Worm (Caenorhabditis elegans) whole organism, L4 larva: ENCODE data around the gene C30E1.4.

Source experiments
- F37D6.2 ChIP-seq: sonication (generic microtip); optimal IDR thresholded peaks from 2 replicates; lab custom pipeline; 2016; ENCODE audit warnings: mild to moderate bottlenecking, missing genetic modification characterization, missing compliant biosample characterization
- Y5F2A.4 ChIP-seq: fragments of 200-800 bp; sonication (Bioruptor generic); optimal IDR thresholded peaks from 2 replicates; lab custom pipeline; 2018; ENCODE audit warnings: mild to moderate bottlenecking, missing genetic modification characterization, missing compliant biosample characterization
- ZK337.2 ChIP-seq: fragments of 200-800 bp; sonication (Bioruptor generic); IDR thresholded peaks from 2 replicates; pipeline ENCODE4 v1.3.6; 2022; ENCODE audit warnings: missing genetic modification reagents, missing genetic modification characterization, missing compliant biosample characterization
- aly-2 ChIP-seq: sonication (generic microtip); optimal IDR thresholded peaks from 2 replicates; lab custom pipeline; 2018; ENCODE audit warnings: missing biosample characterization, missing genetic modification characterization
- attf-4 ChIP-seq: sonication (generic microtip); optimal IDR thresholded peaks from 3 replicates; lab custom pipeline; 2017; ENCODE audit warnings: missing biosample characterization, missing genetic modification characterization
- ceh-20 ChIP-seq: fragments of 200-800 bp; sonication (Bioruptor generic); IDR thresholded peaks from 2 replicates; pipeline ENCODE4 v1.3.6; 2022; ENCODE audit warnings: missing genetic modification reagents, missing genetic modification characterization, missing compliant biosample characterization
- ceh-32 ChIP-seq: sonication (generic microtip); optimal IDR thresholded peaks from 2 replicates; lab custom pipeline; 2016; ENCODE audit warnings: mild to moderate bottlenecking, missing genetic modification characterization, missing compliant biosample characterization; ENCODE audit not compliant: poor library complexity
- ceh-44 ChIP-seq: fragments of 200-800 bp; sonication (Bioruptor generic); IDR thresholded peaks from 2 replicates; pipeline ENCODE4 v1.3.6; 2022; ENCODE audit warnings: missing genetic modification reagents, missing genetic modification characterization, missing compliant biosample characterization
- daf-16 ChIP-seq, 3 experiments: sonication (generic microtip); optimal IDR thresholded peaks; 2 replicates each; lab custom pipeline; 2016 to 2017; ENCODE audit warnings: missing genetic modification characterization in 3 of 3, missing genetic modification reagents in 3 of 3, mild to moderate bottlenecking in 2 of 3, missing compliant biosample characterization in 2 of 3, missing biosample characterization in 1 of 3, moderate library complexity in 1 of 3
- dmd-6 ChIP-seq: fragments of 200-800 bp; sonication (Bioruptor generic); IDR thresholded peaks from 2 replicates; pipeline ENCODE4 v1.3.6; 2022; ENCODE audit warnings: missing genetic modification reagents, missing genetic modification characterization, missing compliant biosample characterization
- dmd-9 ChIP-seq: fragments of 200-800 bp; sonication (Bioruptor generic); IDR thresholded peaks from 2 replicates; pipeline ENCODE4 v1.3.6; 2022; ENCODE audit warnings: missing genetic modification reagents, missing genetic modification characterization, missing compliant biosample characterization
- dpl-1 ChIP-seq: fragments of 150-350 bp; optimal IDR thresholded peaks from 2 replicates; lab custom pipeline; 2014; ENCODE audit warnings: missing biosample characterization, missing genetic modification reagents, missing genetic modification characterization
- duxl-1 ChIP-seq: sonication (generic microtip); optimal IDR thresholded peaks from 2 replicates; lab custom pipeline; 2016; ENCODE audit warnings: mild to moderate bottlenecking, missing genetic modification characterization, moderate library complexity, missing compliant biosample characterization; ENCODE audit not compliant: poor library complexity
- egl-27 ChIP-seq: sonication (generic microtip); optimal IDR thresholded peaks from 3 replicates; lab custom pipeline; 2017; ENCODE audit warnings: missing biosample characterization, missing genetic modification reagents, missing genetic modification characterization
- fos-1 ChIP-seq: fragments of 150-350 bp; optimal IDR thresholded peaks from 2 replicates; lab custom pipeline; 2014; ENCODE audit warnings: missing biosample characterization, missing genetic modification characterization
- gei-8 ChIP-seq: fragments of 200-800 bp; sonication (Bioruptor generic); optimal IDR thresholded peaks from 2 replicates; lab custom pipeline; 2018; ENCODE audit warnings: mild to moderate bottlenecking, missing genetic modification characterization, missing compliant biosample characterization
- jun-1 ChIP-seq: fragments of 150-350 bp; optimal IDR thresholded peaks from 2 replicates; lab custom pipeline; 2014; ENCODE audit warnings: missing biosample characterization, missing genetic modification reagents, missing genetic modification characterization
- lin-1 ChIP-seq: fragments of 200-800 bp; sonication (Bioruptor generic); IDR thresholded peaks from 2 replicates; pipeline ENCODE4 v1.3.6; 2022; ENCODE audit warnings: missing genetic modification reagents, missing genetic modification characterization, missing compliant biosample characterization
- lin-13 ChIP-seq: fragments of 150-350 bp; optimal IDR thresholded peaks from 2 replicates; lab custom pipeline; 2014; ENCODE audit warnings: missing biosample characterization, missing genetic modification reagents, missing genetic modification characterization
- madf-5 ChIP-seq, 2 experiments: fragments of 200-800 bp; sonication (Bioruptor generic); IDR thresholded peaks; 2 replicates each; pipeline ENCODE4 v1.3.6; 2022; ENCODE audit warnings: missing compliant biosample characterization in 2 of 2, missing genetic modification characterization in 2 of 2
- madf-9 ChIP-seq: fragments of 200-800 bp; sonication (Bioruptor generic); conservative IDR thresholded peaks from 2 replicates; pipeline ENCODE4 v1.3.6; 2022; ENCODE audit warnings: missing genetic modification reagents, missing genetic modification characterization, missing compliant biosample characterization
- mdl-1 ChIP-seq, 2 experiments: fragments of 150-350 bp in 1 of 2; sonication (generic microtip) in 1 of 2; optimal IDR thresholded peaks; 2 replicates each; lab custom pipeline; 2014 to 2017; ENCODE audit warnings: missing biosample characterization in 2 of 2, missing genetic modification characterization in 2 of 2
- mep-1 ChIP-seq: fragments of 150-350 bp; sonication (generic microtip); optimal IDR thresholded peaks from 3 replicates; lab custom pipeline; 2014; ENCODE audit warnings: missing biosample characterization, missing genetic modification characterization
- mxl-2 ChIP-seq: fragments of 200-800 bp; sonication (Bioruptor generic); conservative IDR thresholded peaks from 2 replicates; pipeline ENCODE4 v1.3.6; 2022; ENCODE audit warnings: missing genetic modification reagents, missing genetic modification characterization, missing compliant biosample characterization
- nhr-10 ChIP-seq: fragments of 150-350 bp; optimal IDR thresholded peaks from 2 replicates; lab custom pipeline; 2014; ENCODE audit warnings: missing biosample characterization, missing genetic modification characterization
- nhr-11 ChIP-seq: fragments of 150-350 bp; optimal IDR thresholded peaks from 2 replicates; lab custom pipeline; 2014; ENCODE audit warnings: missing biosample characterization, missing genetic modification characterization
- nhr-25 ChIP-seq: sonication (generic microtip); optimal IDR thresholded peaks from 2 replicates; lab custom pipeline; 2017; ENCODE audit warnings: missing genetic modification characterization, mild to moderate bottlenecking, missing compliant biosample characterization, antibody characterized with exemption, moderate library complexity, borderline replicate concordance; ENCODE audit not compliant: insufficient read depth
- nhr-28 ChIP-seq: fragments of 150-350 bp; optimal IDR thresholded peaks from 2 replicates; lab custom pipeline; 2014; ENCODE audit warnings: missing biosample characterization, missing genetic modification characterization
- nhr-48 ChIP-seq: sonication (generic microtip); optimal IDR thresholded peaks from 2 replicates; lab custom pipeline; 2016; ENCODE audit warnings: mild to moderate bottlenecking, missing genetic modification characterization, missing compliant biosample characterization
- nhr-76 ChIP-seq: fragments of 150-350 bp; optimal IDR thresholded peaks from 2 replicates; lab custom pipeline; 2014; ENCODE audit warnings: missing biosample characterization, missing genetic modification characterization
- nhr-77 ChIP-seq: fragments of 150-350 bp; optimal IDR thresholded peaks from 2 replicates; lab custom pipeline; 2014; ENCODE audit warnings: missing biosample characterization, missing genetic modification characterization
- php-3 ChIP-seq: fragments of 200-800 bp; sonication (Bioruptor generic); IDR thresholded peaks from 2 replicates; pipeline ENCODE4 v1.3.6; 2022; ENCODE audit warnings: missing genetic modification reagents, missing genetic modification characterization, missing compliant biosample characterization
- pqm-1 ChIP-seq: sonication (generic microtip); optimal IDR thresholded peaks from 2 replicates; lab custom pipeline; 2017; ENCODE audit warnings: missing biosample characterization, missing genetic modification characterization
- rbr-2 ChIP-seq: sonication (generic microtip); optimal IDR thresholded peaks from 2 replicates; lab custom pipeline; 2016; ENCODE audit warnings: missing genotype, missing genetic modification characterization, missing compliant biosample characterization
- saeg-2 ChIP-seq: fragments of 200-800 bp; sonication (Bioruptor generic); IDR thresholded peaks from 2 replicates; pipeline ENCODE4 v1.3.6; 2022; ENCODE audit warnings: missing genetic modification reagents, missing genetic modification characterization, missing compliant biosample characterization
- snpc-4 ChIP-seq: fragments of 150-350 bp; optimal IDR thresholded peaks from 2 replicates; lab custom pipeline; 2014; ENCODE audit warnings: missing biosample characterization, missing genetic modification characterization
- spr-1 ChIP-seq: sonication (generic microtip); optimal IDR thresholded peaks from 2 replicates; lab custom pipeline; 2016; ENCODE audit warnings: mild to moderate bottlenecking, missing genetic modification characterization, missing compliant biosample characterization
- spr-3 ChIP-seq: fragments of 200-800 bp; sonication (Bioruptor generic); optimal IDR thresholded peaks from 2 replicates; lab custom pipeline; 2018; ENCODE audit warnings: mild to moderate bottlenecking, missing genetic modification characterization, missing compliant biosample characterization
- tra-1 ChIP-seq: fragments of 200-800 bp; sonication (Bioruptor generic); IDR thresholded peaks from 2 replicates; pipeline ENCODE4 v1.3.6; 2022; ENCODE audit warnings: missing genetic modification reagents, missing genetic modification characterization, missing compliant biosample characterization
- unc-39 ChIP-seq: sonication (generic microtip); optimal IDR thresholded peaks from 2 replicates; lab custom pipeline; 2017; ENCODE audit warnings: missing biosample characterization, missing genetic modification characterization
- vab-7 ChIP-seq: fragments of 200-800 bp; sonication (Bioruptor generic); IDR thresholded peaks from 2 replicates; pipeline ENCODE4 v1.3.6; 2022; ENCODE audit warnings: missing genetic modification reagents, missing genetic modification characterization, missing compliant biosample characterization
- zag-1 ChIP-seq: fragments of 150-350 bp; optimal IDR thresholded peaks from 2 replicates; lab custom pipeline; 2014; ENCODE audit warnings: missing biosample characterization, missing genetic modification characterization
- zfp-2 ChIP-seq: sonication (generic microtip); optimal IDR thresholded peaks from 2 replicates; lab custom pipeline; 2016; ENCODE audit warnings: mild to moderate bottlenecking, missing genetic modification characterization, missing compliant biosample characterization
- zip-11 ChIP-seq: fragments of 200-800 bp; sonication (Bioruptor generic); IDR thresholded peaks from 2 replicates; pipeline ENCODE4 v1.3.6; 2022; ENCODE audit warnings: missing genetic modification characterization, missing compliant biosample characterization

C30E1.4 gene

DNA sequence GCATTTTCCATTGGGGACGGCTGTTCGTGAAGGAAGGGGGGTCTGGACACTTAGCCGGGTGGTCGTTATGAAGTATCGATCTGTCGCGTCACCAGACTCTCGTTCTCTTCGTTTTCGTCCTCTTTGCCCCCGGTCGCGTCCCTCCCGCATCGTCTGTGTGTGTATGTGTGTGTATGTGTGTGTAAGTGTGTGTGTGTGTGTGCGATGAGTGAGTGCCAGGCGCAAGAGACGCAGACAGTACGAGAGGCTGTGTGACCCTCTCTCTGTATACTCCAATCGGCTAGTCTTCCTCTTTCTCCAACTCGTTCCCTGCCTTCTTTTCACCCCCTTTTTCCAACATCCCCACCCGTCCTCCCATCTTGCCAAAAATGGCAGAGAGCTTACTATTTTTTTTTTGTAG lies 37.7 kb downstream of the C30E1.4 start (continued):
- TF ChIP-seq nhr-48 (tag; lab: Kevin White, UChicago) (peak; percentile 43), mdl-1 (tag; optimal IDR thresholded peaks at IDR 0.05; lab: Kevin White, UChicago) (peak; percentile 44 to 89), lin-13 (GFP tag; lab: Kevin White, UChicago) (peak; percentile 83), ceh-32 (tag; lab: Kevin White, UChicago) (peak; percentile 16), madf-5 (GFP tag; IDR thresholded peaks at IDR 0.05; lab: Robert Waterston, UW) (no peak), lin-1 (GFP tag; lab: Robert Waterston, UW) (0 out of 2 replicates have a peak, but pooled peaks have one; percentile 55), duxl-1 (tag; lab: Kevin White, UChicago) (peak; percentile 26), attf-4 (no peak), unc-39 (tag; lab: Kevin White, UChicago) (no peak), nhr-77 (tag; lab: Kevin White, UChicago) (peak; percentile 70), tra-1 (GFP tag; lab: Robert Waterston, UW) (peak; percentile 95), ZK337.2 (GFP tag; lab: Robert Waterston, UW) (no peak), nhr-76 (tag; lab: Kevin White, UChicago) (no peak), gei-8 (GFP tag; lab: Kevin White, UChicago) (no peak), pqm-1 (no peak), zag-1 (tag; lab: Kevin White, UChicago) (no peak), egl-27 (tag; lab: Kevin White, UChicago) (no peak), zfp-2 (tag; lab: Kevin White, UChicago) (no peak), mep-1 (peak; percentile 94), zip-11 (GFP tag; lab: Robert Waterston, UW) (no peak), aly-2 (tag; lab: Kevin White, UChicago) (no peak), spr-1 (tag; lab: Kevin White, UChicago) (peak; percentile 50), php-3 (GFP tag; lab: Robert Waterston, UW) (peak; percentile 56; the same call in 1 of the 2 replicates), rbr-2 (tag; lab: Kevin White, UChicago) (peak; percentile 93), daf-16 (GFP tag; optimal IDR thresholded peaks at IDR 0.05; lab: Kevin White, UChicago) (peak in 1 of 2 experiments; percentile 31), daf-16 (tag; optimal IDR thresholded peaks at IDR 0.05; lab: Kevin White, UChicago) (peak; percentile 80), nhr-28 (peak; percentile 84), dpl-1 (GFP tag; lab: Kevin White, UChicago) (peak; percentile 45), ceh-20 (GFP tag; lab: Robert Waterston, UW) (peak; percentile 86), nhr-25 (tag; lab: Kevin White, UChicago) (peak; percentile 43), dmd-9 (GFP tag; lab: Robert Waterston, UW) (0 out of 2 replicates have a peak, but pooled peaks have one; percentile 51), ceh-44 (0 out of 2 replicates have a peak, but pooled peaks have one; percentile 19), nhr-10 (tag; lab: Kevin White, UChicago) (peak; percentile 51), saeg-2 (GFP tag; lab: Robert Waterston, UW) (0 out of 2 replicates have a peak, but pooled peaks have one; percentile 36), jun-1 (no peak), F37D6.2 (tag; lab: Kevin White, UChicago) (peak; percentile 79), spr-3 (GFP tag; lab: Kevin White, UChicago) (peak; percentile 51), fos-1 (tag; lab: Kevin White, UChicago) (no peak), snpc-4 (no peak), vab-7 (GFP tag; lab: Robert Waterston, UW) (peak; percentile 64; the same call in 1 of the 2 replicates), nhr-11 (tag; lab: Kevin White, UChicago) (peak; percentile 85), Y5F2A.4 (GFP tag; lab: Kevin White, UChicago) (no peak), madf-9 (GFP tag; lab: Robert Waterston, UW) (peak; percentile 63), dmd-6 (GFP tag; lab: Robert Waterston, UW) (peak; percentile 84), mxl-2 (GFP tag; lab: Robert Waterston, UW) (no peak)
